Fruit fly (Drosophila melanogaster) whole organism, embryonic: ENCODE measurements around the gene Lztr1.

Source experiments
- Atf-2 ChIP-seq: fragments of 200-800 bp; sonication (Bioruptor generic); optimal IDR thresholded peaks from 2 replicates; lab custom pipeline; 2016; ENCODE audit warnings: missing biosample characterization, missing genetic modification characterization
- CG10959 ChIP-seq: fragments of 200-800 bp; sonication (Bioruptor generic); IDR thresholded peaks from 2 replicates; pipeline ENCODE4 v1.3.6; 2022; ENCODE audit warnings: missing biosample characterization, missing genetic modification characterization
- CG12071 ChIP-seq: fragments of 200-800 bp; sonication (Bioruptor generic); optimal IDR thresholded peaks from 3 replicates; lab custom pipeline; 2018; ENCODE audit warnings: missing biosample characterization, mild to moderate bottlenecking, missing genetic modification characterization
- CG13624 ChIP-seq: fragments of 200-800 bp; sonication (Bioruptor generic); optimal IDR thresholded peaks from 2 replicates; lab custom pipeline; 2016; ENCODE audit warnings: missing biosample characterization, missing genetic modification characterization
- CG14667 ChIP-seq: fragments of 200-800 bp; sonication (Bioruptor generic); IDR thresholded peaks from 2 replicates; pipeline ENCODE4 v1.3.6; 2022; ENCODE audit warnings: missing biosample characterization, missing genetic modification characterization
- CG16813 ChIP-seq: fragments of 200-800 bp; sonication (Bioruptor generic); IDR thresholded peaks from 3 replicates; pipeline ENCODE4 v1.3.6; 2022; ENCODE audit warnings: missing biosample characterization, missing genetic modification characterization; ENCODE audit not compliant: partially characterized antibody
- CG17802 ChIP-seq: fragments of 200-800 bp; sonication (Bioruptor generic); optimal IDR thresholded peaks from 2 replicates; lab custom pipeline; 2018; ENCODE audit warnings: missing biosample characterization, mild to moderate bottlenecking, missing genetic modification characterization, moderate library complexity
- CG17912 ChIP-seq: fragments of 200-800 bp; sonication (Bioruptor generic); optimal IDR thresholded peaks from 2 replicates; lab custom pipeline; 2018; ENCODE audit warnings: missing biosample characterization, mild to moderate bottlenecking, missing genetic modification characterization
- CG2116 ChIP-seq: fragments of 200-800 bp; sonication (Bioruptor generic); optimal IDR thresholded peaks from 3 replicates; lab custom pipeline; 2018; ENCODE audit warnings: missing biosample characterization, mild to moderate bottlenecking, missing genetic modification characterization
- CG34376 ChIP-seq: fragments of 200-800 bp; sonication (Bioruptor generic); optimal IDR thresholded peaks from 2 replicates; lab custom pipeline; 2018; ENCODE audit warnings: missing biosample characterization, mild to moderate bottlenecking, missing genetic modification characterization
- CG3847 ChIP-seq: fragments of 200-800 bp; sonication (Bioruptor generic); IDR thresholded peaks from 2 replicates; pipeline ENCODE4 v1.3.6; 2022; ENCODE audit warnings: missing biosample characterization, missing genetic modification characterization
- CG8359 ChIP-seq: fragments of 200-800 bp; sonication (Bioruptor generic); optimal IDR thresholded peaks from 2 replicates; lab custom pipeline; 2017; ENCODE audit warnings: missing biosample characterization, mild to moderate bottlenecking, missing genetic modification characterization, borderline replicate concordance
- CG8388 ChIP-seq: fragments of 200-800 bp; sonication (Bioruptor generic); optimal IDR thresholded peaks from 2 replicates; lab custom pipeline; 2019; ENCODE audit warnings: missing biosample characterization, mild to moderate bottlenecking, missing genetic modification characterization, moderate library complexity
- CHES-1-like ChIP-seq: fragments of 200-800 bp; sonication (Bioruptor generic); optimal IDR thresholded peaks from 2 replicates; lab custom pipeline; 2016; ENCODE audit warnings: missing biosample characterization, missing genetic modification characterization
- CkIIα-i1 ChIP-seq: fragments of 200-800 bp; sonication (Bioruptor generic); IDR thresholded peaks from 2 replicates; pipeline ENCODE4 v1.3.6; 2022; ENCODE audit warnings: missing biosample characterization, missing genetic modification characterization
- Dp ChIP-seq: fragments of 200-800 bp; sonication (Bioruptor generic); optimal IDR thresholded peaks from 2 replicates; lab custom pipeline; 2018; ENCODE audit warnings: missing biosample characterization, mild to moderate bottlenecking, missing genetic modification characterization, moderate library complexity
- Ets65A ChIP-seq: fragments of 200-800 bp; sonication (Bioruptor generic); peaks from one replicate; lab custom pipeline; 2016; ENCODE audit warnings: missing biosample characterization, missing genetic modification characterization
- HLH4C ChIP-seq: fragments of 200-800 bp; sonication (Bioruptor generic); IDR thresholded peaks from 3 replicates; pipeline ENCODE4 v1.3.6; 2022; ENCODE audit warnings: missing biosample characterization, missing genetic modification characterization; ENCODE audit not compliant: partially characterized antibody
- HLHmδ ChIP-seq: fragments of 200-800 bp; sonication (Bioruptor generic); optimal IDR thresholded peaks from 2 replicates; lab custom pipeline; 2018; ENCODE audit warnings: missing biosample characterization, mild to moderate bottlenecking, missing genetic modification characterization, moderate library complexity
- Jarid2 ChIP-seq: fragments of 200-800 bp; sonication (Bioruptor generic); optimal IDR thresholded peaks from 3 replicates; lab custom pipeline; 2017; ENCODE audit warnings: mild to moderate bottlenecking, missing biosample characterization, missing genetic modification reagents, missing genetic modification characterization
- Myb ChIP-seq: fragments of 200-800 bp; sonication (Bioruptor generic); optimal IDR thresholded peaks from 2 replicates; lab custom pipeline; 2016; ENCODE audit warnings: missing biosample characterization, missing genetic modification characterization
- NFAT ChIP-seq: fragments of 200-800 bp; sonication (Bioruptor generic); IDR thresholded peaks from 2 replicates; pipeline ENCODE4 v1.3.6; 2022; ENCODE audit warnings: missing biosample characterization, missing genetic modification characterization
- NK7.1 ChIP-seq: fragments of 200-800 bp; sonication (Bioruptor generic); optimal IDR thresholded peaks from 3 replicates; lab custom pipeline; 2016; ENCODE audit warnings: missing biosample characterization, missing genetic modification characterization
- Scr ChIP-seq: fragments of 200-800 bp; sonication (Bioruptor generic); IDR thresholded peaks from 2 replicates; pipeline ENCODE4 v1.3.6; 2022; ENCODE audit warnings: missing biosample characterization, missing genetic modification characterization; ENCODE audit not compliant: partially characterized antibody
- Sry-β ChIP-seq: fragments of 200-800 bp; sonication (Bioruptor generic); optimal IDR thresholded peaks from 2 replicates; lab custom pipeline; 2018; ENCODE audit warnings: missing biosample characterization, mild to moderate bottlenecking, missing genetic modification characterization, moderate library complexity
- Ssrp ChIP-seq: fragments of 200-800 bp; sonication (Bioruptor generic); optimal IDR thresholded peaks from 2 replicates; lab custom pipeline; 2018; ENCODE audit warnings: missing biosample characterization, mild to moderate bottlenecking, missing genetic modification characterization, moderate library complexity
- Usf ChIP-seq: fragments of 200-800 bp; sonication (Bioruptor generic); optimal IDR thresholded peaks from 2 replicates; lab custom pipeline; 2017; ENCODE audit warnings: missing genotype, missing biosample characterization, missing genetic modification characterization
- ac ChIP-seq: fragments of 200-800 bp; sonication (Bioruptor generic); optimal IDR thresholded peaks from 3 replicates; lab custom pipeline; 2017; ENCODE audit warnings: missing biosample characterization, mild to moderate bottlenecking, missing genetic modification characterization
- ap ChIP-seq: fragments of 200-800 bp; sonication (Bioruptor generic); IDR thresholded peaks from 2 replicates; pipeline ENCODE4 v1.3.6; 2022; ENCODE audit warnings: missing biosample characterization, missing genetic modification characterization
- az2 ChIP-seq: fragments of 200-800 bp; sonication (Bioruptor generic); optimal IDR thresholded peaks from 3 replicates; lab custom pipeline; 2016; ENCODE audit warnings: missing biosample characterization, missing genetic modification characterization
- caup ChIP-seq: fragments of 200-800 bp; sonication (Bioruptor generic); optimal IDR thresholded peaks from 3 replicates; lab custom pipeline; 2017; ENCODE audit warnings: missing biosample characterization, mild to moderate bottlenecking, missing genetic modification characterization, moderate library complexity; ENCODE audit not compliant: severe bottlenecking
- crol ChIP-seq: fragments of 200-800 bp; sonication (Bioruptor generic); IDR thresholded peaks from 2 replicates; pipeline ENCODE4 v1.3.6; 2022; ENCODE audit warnings: missing biosample characterization, missing genetic modification characterization
- crp ChIP-seq, 2 experiments: fragments of 200-800 bp; sonication (Bioruptor generic); optimal IDR thresholded peaks; 2 replicates in 1 of 2; 3 replicates in 1 of 2; lab custom pipeline; 2017; ENCODE audit warnings: missing biosample characterization in 2 of 2, missing genetic modification characterization in 2 of 2, mild to moderate bottlenecking in 1 of 2, moderate library complexity in 1 of 2
- dati ChIP-seq: fragments of 200-800 bp; sonication (Bioruptor generic); IDR thresholded peaks from 2 replicates; pipeline ENCODE4 v1.3.6; 2022; ENCODE audit warnings: missing biosample characterization, missing genetic modification characterization
- dm ChIP-seq: fragments of 200-800 bp; sonication (Bioruptor generic); optimal IDR thresholded peaks from 3 replicates; lab custom pipeline; 2016; ENCODE audit warnings: missing biosample characterization, missing genetic modification characterization
- exex ChIP-seq: fragments of 200-800 bp; sonication (Bioruptor generic); optimal IDR thresholded peaks from 4 replicates; lab custom pipeline; 2018; ENCODE audit warnings: missing biosample characterization, mild to moderate bottlenecking, missing genetic modification characterization, moderate library complexity
- fd96Cb ChIP-seq: fragments of 200-800 bp; sonication (Bioruptor generic); optimal IDR thresholded peaks from 2 replicates; lab custom pipeline; 2018; ENCODE audit warnings: missing biosample characterization, mild to moderate bottlenecking, missing genetic modification characterization, moderate library complexity
- grau ChIP-seq: fragments of 200-800 bp; optimal IDR thresholded peaks from 3 replicates; lab custom pipeline; 2019; ENCODE audit warnings: missing biosample characterization, mild to moderate bottlenecking, missing genetic modification characterization, moderate library complexity
- hb ChIP-seq: fragments of 200-800 bp; sonication (Bioruptor generic); IDR thresholded peaks from 3 replicates; pipeline ENCODE4 v1.3.6; 2022; ENCODE audit warnings: missing biosample characterization, missing genetic modification characterization; ENCODE audit not compliant: partially characterized antibody
- inv ChIP-seq: fragments of 200-800 bp; sonication (Bioruptor generic); IDR thresholded peaks from 2 replicates; pipeline ENCODE4 v1.3.6; 2022; ENCODE audit warnings: missing biosample characterization, missing genetic modification characterization; ENCODE audit not compliant: partially characterized antibody
- kni ChIP-seq: fragments of 200-800 bp; sonication (Bioruptor generic); optimal IDR thresholded peaks from 3 replicates; lab custom pipeline; 2017; ENCODE audit warnings: mild to moderate bottlenecking, missing biosample characterization, missing genetic modification reagents, missing genetic modification characterization
- lov ChIP-seq, 2 experiments: fragments of 200-800 bp in 1 of 2; fragments of >200 bp in 1 of 2; sonication (Bioruptor generic) in 1 of 2; IDR thresholded peaks in 1 of 2; optimal IDR thresholded peaks in 1 of 2; 2 replicates in 1 of 2; 3 replicates in 1 of 2; pipeline versions ENCODE4 v1.3.6 to Lab custom; 2017 to 2022; ENCODE audit warnings: missing biosample characterization in 1 of 2, missing genetic modification characterization in 1 of 2
- nerfin-1 ChIP-seq: fragments of 200-800 bp; sonication (Bioruptor generic); optimal IDR thresholded peaks from 3 replicates; lab custom pipeline; 2019; ENCODE audit warnings: missing biosample characterization, mild to moderate bottlenecking, missing genetic modification characterization, moderate library complexity
- nerfin-2 ChIP-seq: fragments of 200-800 bp; sonication (Bioruptor generic); IDR thresholded peaks from 2 replicates; pipeline ENCODE4 v1.3.6; 2022; ENCODE audit warnings: missing biosample characterization, missing genetic modification characterization; ENCODE audit not compliant: partially characterized antibody
- prd ChIP-seq, 3 experiments: fragments of >200 bp in 2 of 3; fragments of 200-800 bp in 1 of 3; sonication (Bioruptor generic) in 1 of 3; optimal IDR thresholded peaks in 2 of 3; IDR thresholded peaks in 1 of 3; 2 replicates in 2 of 3; 3 replicates in 1 of 3; pipeline versions ENCODE4 v1.3.6 to Lab custom; 2017 to 2022; ENCODE audit warnings: missing biosample characterization in 1 of 3, missing genetic modification characterization in 1 of 3
- sens ChIP-seq: fragments of 200-800 bp; sonication (Bioruptor generic); peaks from one replicate; lab custom pipeline; 2016; ENCODE audit warnings: missing biosample characterization, missing genetic modification characterization
- sob ChIP-seq: fragments of 200-800 bp; sonication (Bioruptor generic); IDR thresholded peaks from 2 replicates; pipeline ENCODE4 v1.3.6; 2022; ENCODE audit warnings: missing biosample characterization, missing genetic modification characterization
- tap ChIP-seq: fragments of 200-800 bp; optimal IDR thresholded peaks from 3 replicates; lab custom pipeline; 2019; ENCODE audit warnings: missing biosample characterization, mild to moderate bottlenecking, missing genetic modification characterization, moderate library complexity
- twi ChIP-seq: fragments of 200-800 bp; optimal IDR thresholded peaks from 2 replicates; lab custom pipeline; 2019; ENCODE audit warnings: missing biosample characterization, mild to moderate bottlenecking, missing genetic modification characterization, moderate library complexity

Gene Lztr1

DNA sequence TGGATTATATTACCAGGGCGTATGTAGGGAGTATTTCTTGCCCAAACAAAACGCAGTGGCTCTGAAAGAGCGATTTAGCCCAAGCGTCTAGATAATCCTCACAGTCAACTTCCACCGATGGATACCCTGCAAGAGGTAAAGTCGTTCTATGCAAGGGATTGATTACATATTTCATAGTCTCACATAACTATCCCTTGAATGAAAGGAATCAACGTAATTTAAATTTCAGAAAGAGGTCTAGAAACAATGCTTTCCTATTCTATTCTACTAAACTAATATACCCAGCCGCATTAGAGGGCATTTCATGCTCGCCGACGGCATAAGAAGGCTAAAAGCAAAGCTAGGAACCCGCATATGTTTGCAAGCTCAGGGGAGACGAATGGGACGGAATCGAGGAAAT, 39.4 kb upstream of the Lztr1 start (continued):
- no peak for TF ChIP-seq az2 (GFP tag; lab: Kevin White, UChicago)
- peak; percentile 51 for TF ChIP-seq caup (GFP tag; lab: Kevin White, UChicago)
- TF ChIP-seq inv (GFP tag; lab: Robert Waterston, UW) = no peak
- no peak for TF ChIP-seq NK7.1
- no peak for TF ChIP-seq Jarid2 (GFP tag; lab: Kevin White, UChicago)
- TF ChIP-seq ac (GFP tag; lab: Kevin White, UChicago) = no peak
- peak; percentile 24; the same call in 1 of the 2 replicates for TF ChIP-seq CG3847
- TF ChIP-seq fd96Cb (tag; lab: Kevin White, UChicago) = peak; percentile 16
- TF ChIP-seq kni (GFP tag; lab: Kevin White, UChicago) = no peak
- no peak for TF ChIP-seq Usf (GFP tag; lab: Kevin White, UChicago)
- no peak for TF ChIP-seq twi (tag; lab: Kevin White, UChicago)
- no peak for TF ChIP-seq Ssrp (tag; lab: Kevin White, UChicago)
- TF ChIP-seq Sry-β (GFP tag; lab: Kevin White, UChicago) = no peak
- TF ChIP-seq CG14667 (GFP tag; lab: Robert Waterston, UW) = no peak
- peak; percentile 1 for TF ChIP-seq CG12071 (GFP tag; lab: Kevin White, UChicago)
- no peak for TF ChIP-seq CG8388 (GFP tag; lab: Kevin White, UChicago)
- TF ChIP-seq CHES-1-like (GFP tag; lab: Kevin White, UChicago) = no peak
- no peak for TF ChIP-seq NFAT (GFP tag; lab: Robert Waterston, UW)
- TF ChIP-seq tap = no peak
- TF ChIP-seq Ets65A = peak; percentile 58
- no peak for TF ChIP-seq HLHmδ (GFP tag; lab: Kevin White, UChicago)
- TF ChIP-seq Myb (GFP tag; lab: Kevin White, UChicago) = peak; percentile 39
- TF ChIP-seq CG17802 (tag; lab: Kevin White, UChicago) = no peak
- no peak for TF ChIP-seq sob (GFP tag; lab: Robert Waterston, UW)
- no peak for TF ChIP-seq CG10959 (GFP tag; lab: Robert Waterston, UW)
- peak; percentile 86 for TF ChIP-seq sens
- TF ChIP-seq dati (GFP tag; lab: Robert Waterston, UW) = no peak
- peak; percentile 20 for TF ChIP-seq CG13624 (GFP tag; lab: Kevin White, UChicago)
- no peak for TF ChIP-seq Dp (GFP tag; lab: Kevin White, UChicago)
- no peak for TF ChIP-seq CG34376 (GFP tag; lab: Kevin White, UChicago)
- TF ChIP-seq dm (GFP tag; lab: Kevin White, UChicago) = no peak
- TF ChIP-seq nerfin-1 (tag; lab: Kevin White, UChicago) = no peak
- no peak for TF ChIP-seq ap (GFP tag; lab: Robert Waterston, UW)
- no peak for TF ChIP-seq prd (optimal IDR thresholded peaks at IDR 0.05; lab: Kevin White, UChicago)
- TF ChIP-seq prd (GFP tag; IDR thresholded peaks at IDR 0.05; lab: Robert Waterston, UW) = peak; percentile 52; the same call in 2 of the 3 replicates
- no peak for TF ChIP-seq crp (GFP tag; optimal IDR thresholded peaks at IDR 0.05; lab: Kevin White, UChicago)
- TF ChIP-seq exex (tag; lab: Kevin White, UChicago) = no peak
- no peak for TF ChIP-seq Scr (GFP tag; lab: Robert Waterston, UW)
- TF ChIP-seq Atf-2 (GFP tag; lab: Kevin White, UChicago) = no peak
- no peak for TF ChIP-seq hb (GFP tag; lab: Robert Waterston, UW)
- no peak for TF ChIP-seq CG16813 (GFP tag; lab: Robert Waterston, UW)
- no peak for TF ChIP-seq CG17912 (GFP tag; lab: Kevin White, UChicago)
- TF ChIP-seq lov (optimal IDR thresholded peaks at IDR 0.05; lab: Kevin White, UChicago) = no peak
- no peak for TF ChIP-seq lov (GFP tag; IDR thresholded peaks at IDR 0.05; lab: Robert Waterston, UW)
- TF ChIP-seq crol (GFP tag; lab: Robert Waterston, UW) = no peak
- no peak for TF ChIP-seq CG8359
- TF ChIP-seq CkIIα-i1 (GFP tag; lab: Robert Waterston, UW) = no peak
- no peak for TF ChIP-seq HLH4C (GFP tag; lab: Robert Waterston, UW)
- no peak for TF ChIP-seq CG2116 (GFP tag; lab: Kevin White, UChicago)
- no peak for TF ChIP-seq nerfin-2 (GFP tag; lab: Robert Waterston, UW)
- peak; percentile 56 for TF ChIP-seq grau
